Worm (Caenorhabditis elegans) whole organism, midembryonic: Measurements from ENCODE around the gene M195.2.

Experiments used
- T22C8.4 ChIP-seq: fragments of 200-800 bp; sonication (Bioruptor generic); IDR thresholded peaks from 2 replicates; pipeline ENCODE4 v1.3.6; 2022; ENCODE audit warnings: missing genetic modification characterization, missing compliant biosample characterization
- flt-1 ChIP-seq: fragments of 200-800 bp; sonication (Bioruptor generic); IDR thresholded peaks from 2 replicates; pipeline ENCODE4 v1.3.6; 2022; ENCODE audit warnings: missing genetic modification characterization, missing compliant biosample characterization
- ref-1 ChIP-seq: fragments of 200-800 bp; sonication (Bioruptor generic); conservative IDR thresholded peaks from 2 replicates; pipeline ENCODE4 v1.3.6; 2022; ENCODE audit warnings: missing genetic modification reagents, missing genetic modification characterization, missing compliant biosample characterization
- tab-1 ChIP-seq: fragments of 200-800 bp; sonication (Bioruptor generic); IDR thresholded peaks from 2 replicates; pipeline ENCODE4 v1.3.6; 2022; ENCODE audit warnings: missing genetic modification characterization, missing compliant biosample characterization

DNA sequence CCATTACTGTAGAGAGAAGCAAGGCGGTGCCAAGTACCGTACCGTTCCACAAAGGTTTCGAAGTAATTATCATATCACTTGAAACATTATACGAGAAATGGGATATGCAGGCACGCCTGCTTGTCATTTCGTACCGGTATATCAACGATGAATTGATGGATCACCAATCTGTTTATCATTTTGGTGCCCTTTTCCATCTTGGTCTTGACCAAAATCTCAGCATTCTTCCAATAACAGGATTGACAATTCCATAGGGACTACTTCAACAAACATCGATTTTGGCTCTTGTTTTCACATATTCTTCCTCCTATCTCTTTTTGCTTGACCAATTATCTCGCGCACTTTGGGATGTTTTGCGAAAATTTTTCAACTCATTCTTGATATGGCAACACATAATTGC, 21.4 kb upstream of the M195.2 start:
- TF ChIP-seq tab-1 (no peak), flt-1 (GFP tag; lab: Robert Waterston, UW) (no peak), ref-1 (no peak), T22C8.4 (GFP tag; lab: Robert Waterston, UW) (no peak)
